3 fruit fly cellular contexts compared by ENCODE assay signal in the genomic region with DNA sequence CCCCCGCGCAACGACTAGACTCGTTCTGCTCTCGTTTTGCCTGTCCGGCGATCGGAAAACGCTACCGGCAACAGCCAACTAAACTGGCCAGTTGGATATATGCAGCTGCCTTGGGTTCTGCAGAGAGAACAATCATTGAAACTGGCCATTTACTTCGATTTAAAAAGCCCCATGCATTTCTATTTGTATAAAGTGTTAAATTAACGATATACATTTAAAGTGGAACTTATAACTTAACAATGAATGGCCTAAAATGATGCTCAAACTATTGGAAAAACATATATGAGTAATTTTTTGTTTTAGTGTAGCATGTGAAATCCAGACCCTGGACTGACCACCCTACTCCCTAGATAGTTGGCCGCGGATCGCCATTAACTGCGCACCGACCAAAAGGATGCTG.
A peak's percentile ranks its signal among the peaks of the same experiment; 100 is the strongest.
TF ChIP-seq lines count a peak whose summit lies in the region.

No protein-coding gene starts in this region.

- no peak for TF ChIP-seq CTCF in whole organism, embryonic (GFP tag; optimal IDR thresholded peaks at IDR 0.05; lab: Kevin White, UChicago)

TF ChIP-seq in whole organism, embryonic, 481 proteins besides CTCF, POLR2A, EP300 and RAD21:
- TF ChIP-seq Hr51 (GFP tag; optimal IDR thresholded peaks at IDR 0.05; lab: Kevin White, UChicago) (no peak), tx (GFP tag; optimal IDR thresholded peaks at IDR 0.05; lab: Kevin White, UChicago) (no peak), Eip74EF (GFP tag; optimal IDR thresholded peaks at IDR 0.05; lab: Kevin White, UChicago) (no peak), Fer2 (tag; optimal IDR thresholded peaks at IDR 0.05; lab: Kevin White, UChicago) (no peak), Gug (GFP tag; IDR thresholded peaks at IDR 0.05; lab: Robert Waterston, UW) (no peak), CG10654 (GFP tag; optimal IDR thresholded peaks at IDR 0.05; lab: Kevin White, UChicago) (no peak), nom (GFP tag; optimal IDR thresholded peaks at IDR 0.05; lab: Kevin White, UChicago) (peak; percentile 51), Drgx (GFP tag; IDR thresholded peaks at IDR 0.05; lab: Robert Waterston, UW) (peak; percentile 62), sens (GFP tag; lab: Kevin White, UChicago) (peak; percentile 10), YL-1 (GFP tag; optimal IDR thresholded peaks at IDR 0.05; lab: Kevin White, UChicago) (no peak), CHES-1-like (GFP tag; optimal IDR thresholded peaks at IDR 0.05; lab: Kevin White, UChicago) (no peak), Ets65A (GFP tag; lab: Kevin White, UChicago) (peak; percentile 12), Fer3 (tag; optimal IDR thresholded peaks at IDR 0.05; lab: Kevin White, UChicago) (no peak), kah (GFP tag; optimal IDR thresholded peaks at IDR 0.05; lab: Kevin White, UChicago) (no peak), onecut (GFP tag; IDR thresholded peaks at IDR 0.05; lab: Robert Waterston, UW) (no peak), ro (GFP tag; IDR thresholded peaks at IDR 0.05; lab: Robert Waterston, UW) (no peak), bsh (GFP tag; optimal IDR thresholded peaks at IDR 0.05; lab: Kevin White, UChicago) (peak in 1 of 2 experiments; percentile 81), gfzf (GFP tag; optimal IDR thresholded peaks at IDR 0.05; lab: Kevin White, UChicago) (no peak), CG16813 (GFP tag; IDR thresholded peaks at IDR 0.05; lab: Robert Waterston, UW; ENCODE audit: partially characterized antibody) (no peak), Nf-YA (GFP tag; IDR thresholded peaks at IDR 0.05; lab: Robert Waterston, UW) (no peak), vnd (GFP tag; IDR thresholded peaks at IDR 0.05; lab: Robert Waterston, UW; ENCODE audit: partially characterized antibody) (no peak), CG33213 (GFP tag; optimal IDR thresholded peaks at IDR 0.05; lab: Kevin White, UChicago) (no peak), CG1602 (GFP tag; optimal IDR thresholded peaks at IDR 0.05; lab: Kevin White, UChicago) (no peak)

TF ChIP-seq in whole organism, prepupa, 60 proteins besides CTCF, POLR2A, EP300 and RAD21 (continues in another document):
- TF ChIP-seq Hr38 (GFP tag; optimal IDR thresholded peaks at IDR 0.05; lab: Kevin White, UChicago) (no peak), CG8319 (GFP tag; optimal IDR thresholded peaks at IDR 0.05; lab: Kevin White, UChicago) (no peak), Eip78C (GFP tag; lab: Kevin White, UChicago) (peak; percentile 90), CG16779 (tag; optimal IDR thresholded peaks at IDR 0.05; lab: Kevin White, UChicago) (peak; percentile 48), lz (GFP tag; optimal IDR thresholded peaks at IDR 0.05; lab: Kevin White, UChicago) (no peak), CG11902 (GFP tag; optimal IDR thresholded peaks at IDR 0.05; lab: Kevin White, UChicago) (no peak), CG11762 (GFP tag; optimal IDR thresholded peaks at IDR 0.05; lab: Kevin White, UChicago; ENCODE audit: insufficient read depth) (peak; percentile 5), dac (GFP tag; optimal IDR thresholded peaks at IDR 0.05; lab: Kevin White, UChicago) (no peak), svp (GFP tag; lab: Kevin White, UChicago) (no peak), Sox14 (GFP tag; optimal IDR thresholded peaks at IDR 0.05; lab: Kevin White, UChicago) (peak; percentile 75), CG4318 (GFP tag; optimal IDR thresholded peaks at IDR 0.05; lab: Kevin White, UChicago) (peak; percentile 18), cyc (GFP tag; optimal IDR thresholded peaks at IDR 0.05; lab: Kevin White, UChicago) (no peak), CG6276 (GFP tag; optimal IDR thresholded peaks at IDR 0.05; lab: Kevin White, UChicago) (peak; percentile 31), CG1621 (tag; optimal IDR thresholded peaks at IDR 0.05; lab: Kevin White, UChicago) (peak; percentile 77), fd59A (GFP tag; optimal IDR thresholded peaks at IDR 0.05; lab: Kevin White, UChicago) (peak; percentile 67), CG6808 (GFP tag; optimal IDR thresholded peaks at IDR 0.05; lab: Kevin White, UChicago) (peak; percentile 78), CG10669 (GFP tag; optimal IDR thresholded peaks at IDR 0.05; lab: Kevin White, UChicago) (peak; percentile 78), fkh (GFP tag; optimal IDR thresholded peaks at IDR 0.05; lab: Kevin White, UChicago) (no peak), CG11294 (GFP tag; IDR thresholded peaks at IDR 0.05; lab: Robert Waterston, UW) (no peak), CG3919 (GFP tag; optimal IDR thresholded peaks at IDR 0.05; lab: Kevin White, UChicago) (peak; percentile 65), CG9139 (GFP tag; optimal IDR thresholded peaks at IDR 0.05; lab: Kevin White, UChicago) (peak; percentile 45), Sox102F (GFP tag; optimal IDR thresholded peaks at IDR 0.05; lab: Kevin White, UChicago) (no peak), CG34406 (GFP tag; optimal IDR thresholded peaks at IDR 0.05; lab: Kevin White, UChicago) (peak; percentile 25), Blimp-1 (GFP tag; optimal IDR thresholded peaks at IDR 0.05; lab: Kevin White, UChicago) (no peak), CG6854 (GFP tag; optimal IDR thresholded peaks at IDR 0.05; lab: Kevin White, UChicago) (no peak), achi (GFP tag; optimal IDR thresholded peaks at IDR 0.05; lab: Kevin White, UChicago) (peak; percentile 76), net (GFP tag; optimal IDR thresholded peaks at IDR 0.05; lab: Kevin White, UChicago) (peak; percentile 60), CG10631 (GFP tag; optimal IDR thresholded peaks at IDR 0.05; lab: Kevin White, UChicago) (peak; percentile 84), eg (GFP tag; IDR thresholded peaks at IDR 0.05; lab: Robert Waterston, UW) (peak; percentile 54; the same call in 2 of the 3 replicates), CG31627 (GFP tag; optimal IDR thresholded peaks at IDR 0.05; lab: Kevin White, UChicago) (no peak), CG8632 (GFP tag; optimal IDR thresholded peaks at IDR 0.05; lab: Kevin White, UChicago) (peak; percentile 16), CG8119 (GFP tag; IDR thresholded peaks at IDR 0.05; lab: Robert Waterston, UW) (peak; percentile 70; the same call in 2 of the 3 replicates), topi (GFP tag; optimal IDR thresholded peaks at IDR 0.05; lab: Kevin White, UChicago) (peak; percentile 9), dsx (GFP tag; optimal IDR thresholded peaks at IDR 0.05; lab: Kevin White, UChicago; ENCODE audit: poor library complexity, severe bottlenecking) (peak; percentile 74)

TF ChIP-seq in whole organism, pupa, 21 proteins besides CTCF, POLR2A, EP300 and RAD21:
- peak; percentile 63 for TF ChIP-seq Pif1B (GFP tag; optimal IDR thresholded peaks at IDR 0.05; lab: Kevin White, UChicago)
- TF ChIP-seq CG8301 (tag; optimal IDR thresholded peaks at IDR 0.05; lab: Kevin White, UChicago), result peak; percentile 81
- peak; percentile 91 for TF ChIP-seq CG17806 (tag; optimal IDR thresholded peaks at IDR 0.05; lab: Kevin White, UChicago)
- peak; percentile 39; the same call in 1 of the 2 replicates for TF ChIP-seq CG12605 (GFP tag; IDR thresholded peaks at IDR 0.05; lab: Robert Waterston, UW)
- no peak for TF ChIP-seq EcR (GFP tag; optimal IDR thresholded peaks at IDR 0.05; lab: Kevin White, UChicago)
- TF ChIP-seq Snoo (tag; optimal IDR thresholded peaks at IDR 0.05; lab: Kevin White, UChicago), result no peak
- peak; percentile 55 for TF ChIP-seq CG13204 (GFP tag; optimal IDR thresholded peaks at IDR 0.05; lab: Kevin White, UChicago)
- peak; percentile 74 for TF ChIP-seq Pif1A (GFP tag; optimal IDR thresholded peaks at IDR 0.05; lab: Kevin White, UChicago)
- peak; percentile 72 for TF ChIP-seq CG15710 (tag; optimal IDR thresholded peaks at IDR 0.05; lab: Kevin White, UChicago)
- TF ChIP-seq D1 (tag; optimal IDR thresholded peaks at IDR 0.05; lab: Kevin White, UChicago), result peak; percentile 60
- peak; percentile 71 for TF ChIP-seq gl (tag; optimal IDR thresholded peaks at IDR 0.05; lab: Kevin White, UChicago)
- TF ChIP-seq CG9948 (tag; optimal IDR thresholded peaks at IDR 0.05; lab: Kevin White, UChicago), result peak; percentile 87
- TF ChIP-seq CG14655 (GFP tag; optimal IDR thresholded peaks at IDR 0.05; lab: Kevin White, UChicago), result peak; percentile 87
- TF ChIP-seq Ets98B (GFP tag; IDR thresholded peaks at IDR 0.05; lab: Robert Waterston, UW), result peak; percentile 56
- TF ChIP-seq CG10348 (GFP tag; IDR thresholded peaks at IDR 0.05; lab: Robert Waterston, UW), result no peak
- TF ChIP-seq fd96Ca (GFP tag; IDR thresholded peaks at IDR 0.05; lab: Robert Waterston, UW), result 0 out of 3 replicates have a peak, but pooled peaks have one; percentile 45
- TF ChIP-seq rn (GFP tag; IDR thresholded peaks at IDR 0.05; lab: Robert Waterston, UW), result no peak; the same call in 1 of the 2 replicates
- peak; percentile 81 for TF ChIP-seq CG34367 (tag; optimal IDR thresholded peaks at IDR 0.05; lab: Kevin White, UChicago)
- TF ChIP-seq CG8159 (tag; optimal IDR thresholded peaks at IDR 0.05; lab: Kevin White, UChicago), result peak; percentile 83
- TF ChIP-seq CG32121 (GFP tag; IDR thresholded peaks at IDR 0.05; lab: Robert Waterston, UW), result no peak
- TF ChIP-seq CG4496 (GFP tag; IDR thresholded peaks at IDR 0.05; lab: Robert Waterston, UW), result peak; percentile 73; the same call in 2 of the 3 replicates

Comparison
In these comparisons a context has a peak if more than half of its experiments do, and no peak if none do; other contexts are left out.
1. Of the 7 proteins assayed by ChIP-seq in both whole organism, embryonic and whole organism, prepupa: peak only in whole organism, embryonic: none; only in whole organism, prepupa: CG16779, Gug and Lpt; in both: none; in neither: 4.